Fruit fly (Drosophila melanogaster) Kc167 (cell line): ENCODE measurements around the gene Ir85a.

Experiments used
- Myc ChIP-seq: fragments of >200 bp; optimal IDR thresholded peaks from 2 replicates; lab custom pipeline; 2017; ENCODE audit warnings: missing external identifiers
- Sin3A ChIP-seq: fragments of >200 bp; optimal IDR thresholded peaks from 2 replicates; lab custom pipeline; 2018; ENCODE audit warnings: missing external identifiers
- h ChIP-seq: fragments of >200 bp; optimal IDR thresholded peaks from 3 replicates; lab custom pipeline; 2018; ENCODE audit warnings: missing external identifiers
- insv ChIP-seq: fragments of >200 bp; optimal IDR thresholded peaks from 3 replicates; lab custom pipeline; 2018; ENCODE audit warnings: missing external identifiers
- psq ChIP-seq: fragments of >200 bp; optimal IDR thresholded peaks from 2 replicates; lab custom pipeline; 2017; ENCODE audit warnings: missing external identifiers
- ttk ChIP-seq: sonication (Bioruptor generic); optimal IDR thresholded peaks from 2 replicates; lab custom pipeline; 2017; ENCODE audit warnings: missing external identifiers

dm6 chr3R:8801126-8801762 lies 6.8 kb downstream of the Ir85a start, which contains the start of the genes Pif1A, Pif1B and CCT7:
- TF ChIP-seq h (lab: Kevin White, UChicago) (no peak), Sin3A (no peak), psq (no peak), insv (lab: Kevin White, UChicago) (no peak), Myc (no peak), ttk (lab: Kevin White, UChicago) (no peak)
